Worm (Caenorhabditis elegans) whole organism, young adult: Measurements from ENCODE around the gene nos-1.

ENCODE experiments used
- B0019.2 ChIP-seq: fragments of 200-800 bp; sonication (Bioruptor generic); conservative IDR thresholded peaks from 2 replicates; pipeline ENCODE4 v1.3.6; 2022; ENCODE audit warnings: missing genetic modification reagents, missing genetic modification characterization, missing compliant biosample characterization
- B0336.3 ChIP-seq: fragments of 200-800 bp; sonication (Bioruptor generic); IDR thresholded peaks from 2 replicates; pipeline ENCODE4 v1.3.6; 2022; ENCODE audit warnings: missing genetic modification characterization, missing compliant biosample characterization
- F33H1.4 ChIP-seq: fragments of 200-800 bp; sonication (Bioruptor generic); IDR thresholded peaks from 2 replicates; pipeline ENCODE4 v1.3.6; 2022; ENCODE audit warnings: missing genetic modification reagents, missing genetic modification characterization, missing compliant biosample characterization
- F37B4.10 ChIP-seq: fragments of 200-800 bp; sonication (Bioruptor generic); IDR thresholded peaks from 2 replicates; pipeline ENCODE4 v1.3.6; 2022; ENCODE audit warnings: missing genetic modification characterization, missing compliant biosample characterization
- F49E8.2 ChIP-seq: sonication (generic microtip); optimal IDR thresholded peaks from 3 replicates; lab custom pipeline; 2017; ENCODE audit warnings: missing genetic modification characterization, mild to moderate bottlenecking, missing compliant biosample characterization, antibody characterized with exemption, moderate library complexity; ENCODE audit not compliant: insufficient read depth
- F55B11.4 ChIP-seq: sonication (generic microtip); optimal IDR thresholded peaks from 2 replicates; lab custom pipeline; 2016; ENCODE audit warnings: missing compliant biosample characterization, missing genetic modification characterization, borderline replicate concordance; ENCODE audit not compliant: insufficient read depth
- K11D2.4 ChIP-seq: fragments of 200-800 bp; sonication (Bioruptor generic); IDR thresholded peaks from 2 replicates; pipeline ENCODE4 v1.3.6; 2022; ENCODE audit warnings: missing genetic modification reagents, missing genetic modification characterization, missing compliant biosample characterization
- T26A5.8 ChIP-seq: sonication (generic microtip); optimal IDR thresholded peaks from 2 replicates; lab custom pipeline; 2016; ENCODE audit warnings: missing genetic modification characterization, missing compliant biosample characterization
- Y67H2A.10 ChIP-seq: fragments of 200-800 bp; sonication (Bioruptor generic); conservative IDR thresholded peaks from 2 replicates; pipeline ENCODE4 v1.3.6; 2022; ENCODE audit warnings: missing genetic modification reagents, missing genetic modification characterization, missing compliant biosample characterization
- Y79H2A.3 ChIP-seq: fragments of 200-800 bp; sonication (Bioruptor generic); conservative IDR thresholded peaks from 2 replicates; pipeline ENCODE4 v1.3.6; 2022; ENCODE audit warnings: missing genetic modification reagents, missing genetic modification characterization, missing compliant biosample characterization
- Y95B8A.8 ChIP-seq: fragments of 200-800 bp; sonication (Bioruptor generic); IDR thresholded peaks from 2 replicates; pipeline ENCODE4 v1.3.6; 2022; ENCODE audit warnings: missing genetic modification reagents, missing genetic modification characterization, missing compliant biosample characterization
- bed-1 ChIP-seq: fragments of 200-800 bp; sonication (Bioruptor generic); IDR thresholded peaks from 2 replicates; pipeline ENCODE4 v1.3.6; 2022; ENCODE audit warnings: missing genetic modification reagents, missing genetic modification characterization, missing compliant biosample characterization
- cebp-1 ChIP-seq, 2 experiments: fragments of 200-800 bp in 1 of 2; sonication (Bioruptor generic) in 1 of 2; sonication (generic microtip) in 1 of 2; IDR thresholded peaks in 1 of 2; optimal IDR thresholded peaks in 1 of 2; 2 replicates each; pipeline versions ENCODE4 v1.3.6 to Lab custom; 2017 to 2022; ENCODE audit warnings: missing compliant biosample characterization in 2 of 2, missing genetic modification characterization in 2 of 2, mild to moderate bottlenecking in 1 of 2, missing genetic modification reagents in 1 of 2, moderate library complexity in 1 of 2
- cebp-2 ChIP-seq: fragments of 200-800 bp; sonication (Bioruptor generic); IDR thresholded peaks from 2 replicates; pipeline ENCODE4 v1.3.6; 2022; ENCODE audit warnings: missing genetic modification characterization, missing compliant biosample characterization
- die-1 ChIP-seq: sonication (generic microtip); optimal IDR thresholded peaks from 2 replicates; lab custom pipeline; 2016; ENCODE audit warnings: missing genotype, mild to moderate bottlenecking, missing genetic modification characterization, missing compliant biosample characterization
- dox-1 ChIP-seq: fragments of 200-800 bp; sonication (Bioruptor generic); IDR thresholded peaks from 2 replicates; pipeline ENCODE4 v1.3.6; 2022; ENCODE audit warnings: missing genetic modification reagents, missing genetic modification characterization, missing compliant biosample characterization
- dpff-1 ChIP-seq: sonication (generic microtip); optimal IDR thresholded peaks from 2 replicates; lab custom pipeline; 2017; ENCODE audit warnings: mild to moderate bottlenecking, missing genetic modification characterization, missing compliant biosample characterization
- dpl-1 ChIP-seq: fragments of 150-350 bp; optimal IDR thresholded peaks from 2 replicates; lab custom pipeline; 2014; ENCODE audit warnings: missing biosample characterization, missing genetic modification reagents, missing genetic modification characterization
- efl-1 ChIP-seq: fragments of 150-350 bp; optimal IDR thresholded peaks from 2 replicates; lab custom pipeline; 2014; ENCODE audit warnings: missing biosample characterization, missing genetic modification reagents, missing genetic modification characterization
- ets-4 ChIP-seq: fragments of 200-800 bp; sonication (Bioruptor generic); optimal IDR thresholded peaks from 2 replicates; lab custom pipeline; 2018; ENCODE audit warnings: mild to moderate bottlenecking, missing genetic modification characterization, missing compliant biosample characterization
- hmg-1.2 ChIP-seq: fragments of 200-800 bp; sonication (Bioruptor generic); IDR thresholded peaks from 2 replicates; pipeline ENCODE4 v1.3.6; 2022; ENCODE audit warnings: missing genetic modification reagents, missing genetic modification characterization, missing compliant biosample characterization
- hsf-1 ChIP-seq: fragments of 200-800 bp; sonication (Bioruptor generic); IDR thresholded peaks from 2 replicates; pipeline ENCODE4 v1.3.6; 2022; ENCODE audit warnings: missing genetic modification reagents, missing genetic modification characterization, missing compliant biosample characterization
- lin-26 ChIP-seq: fragments of 200-800 bp; sonication (Bioruptor generic); IDR thresholded peaks from 2 replicates; pipeline ENCODE4 v1.3.6; 2022; ENCODE audit warnings: missing genetic modification reagents, missing genetic modification characterization, missing compliant biosample characterization
- lin-35 ChIP-seq, 3 experiments: fragments of 150-350 bp in 2 of 3; sonication (generic microtip) in 1 of 3; optimal IDR thresholded peaks; 2 replicates each; lab custom pipeline; 2014 to 2018; ENCODE audit warnings: missing biosample characterization in 3 of 3, missing genetic modification characterization in 3 of 3, missing genetic modification reagents in 3 of 3
- lin-54 ChIP-seq: fragments of 200-800 bp; sonication (Bioruptor generic); optimal IDR thresholded peaks from 2 replicates; lab custom pipeline; 2018; ENCODE audit warnings: mild to moderate bottlenecking, missing genetic modification characterization, missing compliant biosample characterization
- lsl-1 ChIP-seq: fragments of 200-800 bp; sonication (Bioruptor generic); optimal IDR thresholded peaks from 2 replicates; lab custom pipeline; 2018; ENCODE audit warnings: mild to moderate bottlenecking, missing genetic modification characterization, moderate library complexity, missing compliant biosample characterization
- madf-3 ChIP-seq: fragments of 200-800 bp; sonication (Bioruptor generic); IDR thresholded peaks from 2 replicates; pipeline ENCODE4 v1.3.6; 2022; ENCODE audit warnings: missing genetic modification reagents, missing genetic modification characterization, missing compliant biosample characterization
- madf-6 ChIP-seq: fragments of 200-800 bp; sonication (Bioruptor generic); IDR thresholded peaks from 2 replicates; pipeline ENCODE4 v1.3.6; 2022; ENCODE audit warnings: missing genetic modification reagents, missing genetic modification characterization, missing compliant biosample characterization
- madf-8 ChIP-seq: fragments of 200-800 bp; sonication (Bioruptor generic); conservative IDR thresholded peaks from 2 replicates; pipeline ENCODE4 v1.3.6; 2022; ENCODE audit warnings: missing genetic modification reagents, missing genetic modification characterization, missing compliant biosample characterization
- mcd-1 ChIP-seq: fragments of 200-800 bp; sonication (Bioruptor generic); IDR thresholded peaks from 2 replicates; pipeline ENCODE4 v1.3.6; 2022; ENCODE audit warnings: missing genetic modification reagents, missing genetic modification characterization, missing compliant biosample characterization
- mxl-1 ChIP-seq: sonication (generic microtip); optimal IDR thresholded peaks from 2 replicates; lab custom pipeline; 2016; ENCODE audit warnings: missing genetic modification characterization, missing compliant biosample characterization
- nfyb-1 ChIP-seq: fragments of 200-800 bp; sonication (Bioruptor generic); IDR thresholded peaks from 2 replicates; pipeline ENCODE4 v1.3.6; 2022; ENCODE audit warnings: missing genetic modification reagents, missing genetic modification characterization, missing compliant biosample characterization
- nhr-179 ChIP-seq: sonication (generic microtip); optimal IDR thresholded peaks from 2 replicates; lab custom pipeline; 2016; ENCODE audit warnings: mild to moderate bottlenecking, missing genetic modification characterization, missing compliant biosample characterization
- nhr-80 ChIP-seq: sonication (generic microtip); optimal IDR thresholded peaks from 2 replicates; lab custom pipeline; 2016; ENCODE audit warnings: missing genetic modification characterization, missing compliant biosample characterization
- rcor-1 ChIP-seq: fragments of 200-800 bp; sonication (Bioruptor generic); IDR thresholded peaks from 2 replicates; pipeline ENCODE4 v1.3.6; 2022; ENCODE audit warnings: missing genetic modification reagents, missing genetic modification characterization, missing compliant biosample characterization
- repo-1 ChIP-seq: sonication (generic microtip); optimal IDR thresholded peaks from 2 replicates; lab custom pipeline; 2017; ENCODE audit warnings: mild to moderate bottlenecking, missing genetic modification characterization, missing compliant biosample characterization
- tbp1 ChIP-seq: fragments of 200-800 bp; sonication (Bioruptor generic); optimal IDR thresholded peaks from 2 replicates; lab custom pipeline; 2018; ENCODE audit warnings: mild to moderate bottlenecking, missing genetic modification characterization, missing compliant biosample characterization

nos-1 gene

DNA sequence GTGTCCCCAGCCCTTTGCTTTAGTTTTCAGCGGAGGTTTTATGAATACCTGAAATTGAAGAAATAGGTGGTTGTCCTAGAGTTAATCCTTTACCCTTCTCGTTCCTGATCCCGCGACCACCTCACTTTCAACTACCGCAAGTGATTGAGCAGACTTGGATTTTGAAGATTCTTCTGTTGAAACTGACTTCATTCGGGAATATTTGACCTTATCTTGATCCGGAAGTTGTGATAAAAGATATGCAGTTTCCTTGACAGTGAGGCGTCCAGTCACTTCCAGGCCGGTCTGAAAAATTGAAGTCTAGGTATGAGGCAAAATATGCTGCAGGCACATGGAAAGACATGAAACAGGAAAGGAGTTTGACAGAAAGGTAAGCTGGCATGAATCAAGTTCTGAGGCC is 2.1 kb upstream of the nos-1 start:
- TF ChIP-seq T26A5.8 (tag; lab: Kevin White, UChicago) (no peak), F49E8.2 (no peak), K11D2.4 (GFP tag; lab: Robert Waterston, UW) (no peak), hsf-1 (GFP tag; lab: Robert Waterston, UW) (no peak), bed-1 (GFP tag; lab: Robert Waterston, UW) (no peak), B0019.2 (no peak), repo-1 (tag; lab: Kevin White, UChicago) (no peak), die-1 (no peak), F33H1.4 (no peak), dpff-1 (tag; lab: Kevin White, UChicago) (no peak), ets-4 (GFP tag; lab: Kevin White, UChicago) (no peak), lin-26 (GFP tag; lab: Robert Waterston, UW) (no peak)

DNA sequence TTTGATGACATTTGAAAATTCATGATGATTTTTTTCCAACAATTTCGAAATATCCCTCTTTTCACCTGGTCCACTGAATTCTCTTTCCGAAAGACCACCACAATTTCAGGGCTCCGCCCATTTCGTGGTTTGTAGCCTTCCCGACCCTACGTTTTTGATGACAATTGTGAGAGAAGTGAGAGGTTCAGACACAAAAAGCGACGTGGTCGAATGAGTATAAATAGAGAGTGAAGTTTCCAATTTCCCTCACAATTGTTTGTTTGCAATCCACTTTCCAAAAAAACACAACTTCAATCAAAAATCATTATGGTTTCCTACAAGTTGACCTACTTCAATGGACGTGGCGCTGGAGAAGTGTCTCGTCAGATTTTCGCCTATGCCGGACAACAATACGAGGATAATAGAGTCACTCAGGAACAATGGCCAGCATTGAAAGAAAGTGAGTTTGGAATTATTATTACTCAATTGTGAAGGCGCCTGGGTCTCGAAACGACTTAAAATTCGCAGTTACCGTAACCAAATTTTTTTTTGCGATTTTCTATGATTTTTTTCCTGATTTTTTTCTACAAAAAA is 2.8 kb downstream of the nos-1 start, which contains the start of gene gst-5:
Gene gst-5 (plus strand): TSS at position 246 of the 573 bp plus-strand sequence.
- TF ChIP-seq dox-1 (GFP tag; lab: Robert Waterston, UW) (peak; percentile 45; the same call in 1 of the 2 replicates), nhr-179 (tag; lab: Kevin White, UChicago) (no peak), hmg-1.2 (GFP tag; lab: Robert Waterston, UW) (peak; percentile 24; the same call in 1 of the 2 replicates), lin-26 (GFP tag; lab: Robert Waterston, UW) (0 out of 2 replicates have a peak, but pooled peaks have one; percentile 13), cebp-1 (GFP tag; IDR thresholded peaks at IDR 0.05; lab: Robert Waterston, UW) (peak; percentile 22; the same call in 1 of the 2 replicates), cebp-1 (tag; optimal IDR thresholded peaks at IDR 0.05; lab: Kevin White, UChicago) (peak; percentile 66), lin-35 (GFP tag; optimal IDR thresholded peaks at IDR 0.05; lab: Kevin White, UChicago) (no peak), nhr-80 (tag; lab: Kevin White, UChicago) (peak; percentile 9), Y67H2A.10 (no peak), tbp1 (GFP tag; lab: Kevin White, UChicago) (peak; percentile 2), F33H1.4 (no peak)
- TF ChIP-seq, all 124 proteins: peak for 6

DNA sequence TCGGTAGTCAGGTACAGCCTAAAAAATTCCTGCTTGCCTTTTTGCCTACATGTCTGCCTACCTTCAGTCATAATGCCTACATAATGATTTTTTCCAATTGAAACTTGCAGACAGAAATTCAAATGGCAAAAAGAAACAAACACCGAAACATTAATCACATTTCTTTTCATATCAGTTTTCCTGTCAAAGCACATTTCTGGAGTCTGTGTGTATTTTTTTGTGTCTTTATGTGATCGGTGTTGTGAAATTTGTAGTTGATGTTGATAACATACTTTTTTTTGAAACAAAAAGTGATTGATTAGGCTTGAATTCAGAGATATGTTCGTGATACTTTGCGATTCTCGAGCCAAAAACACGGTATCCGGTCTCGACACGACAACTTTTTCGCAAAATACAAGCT is 3.6 kb downstream of the nos-1 start:
- TF ChIP-seq nhr-80 (tag; lab: Kevin White, UChicago) (peak; percentile 58), cebp-1 (GFP tag; IDR thresholded peaks at IDR 0.05; lab: Robert Waterston, UW) (no peak), cebp-1 (tag; optimal IDR thresholded peaks at IDR 0.05; lab: Kevin White, UChicago) (peak; percentile 56), F37B4.10 (GFP tag; lab: Robert Waterston, UW) (no peak), madf-3 (GFP tag; lab: Robert Waterston, UW) (no peak)

- TF ChIP-seq madf-6 (GFP tag; lab: Robert Waterston, UW) (peak; percentile 63), lin-35 (GFP tag; optimal IDR thresholded peaks at IDR 0.05; lab: Kevin White, UChicago) (peak in 1 of 3 experiments; percentile 26), dpl-1 (peak; percentile 18), madf-8 (GFP tag; lab: Robert Waterston, UW) (0 out of 2 replicates have a peak, but pooled peaks have one; percentile 33), rcor-1 (GFP tag; lab: Robert Waterston, UW) (no peak), cebp-2 (no peak), nfyb-1 (GFP tag; lab: Robert Waterston, UW) (0 out of 2 replicates have a peak, but pooled peaks have one; percentile 17), efl-1 (GFP tag; lab: Kevin White, UChicago) (peak; percentile 57), lsl-1 (GFP tag; lab: Kevin White, UChicago) (peak; percentile 39), mcd-1 (peak; percentile 57), Y95B8A.8 (GFP tag; lab: Robert Waterston, UW) (no peak), F33H1.4 (peak; percentile 54), mxl-1 (tag; lab: Kevin White, UChicago) (no peak), Y79H2A.3 (GFP tag; lab: Robert Waterston, UW) (no peak), F55B11.4 (no peak), lin-54 (peak; percentile 75), B0336.3 (no peak)
- TF ChIP-seq, all 124 proteins: peak for 10
Observed at ce11 chrII:10948236-10949025, 4.5 kb downstream of the nos-1 start.
